Fruit fly (Drosophila melanogaster): ENCODE data around the gene RpS19b.

RpS19b gene

DNA sequence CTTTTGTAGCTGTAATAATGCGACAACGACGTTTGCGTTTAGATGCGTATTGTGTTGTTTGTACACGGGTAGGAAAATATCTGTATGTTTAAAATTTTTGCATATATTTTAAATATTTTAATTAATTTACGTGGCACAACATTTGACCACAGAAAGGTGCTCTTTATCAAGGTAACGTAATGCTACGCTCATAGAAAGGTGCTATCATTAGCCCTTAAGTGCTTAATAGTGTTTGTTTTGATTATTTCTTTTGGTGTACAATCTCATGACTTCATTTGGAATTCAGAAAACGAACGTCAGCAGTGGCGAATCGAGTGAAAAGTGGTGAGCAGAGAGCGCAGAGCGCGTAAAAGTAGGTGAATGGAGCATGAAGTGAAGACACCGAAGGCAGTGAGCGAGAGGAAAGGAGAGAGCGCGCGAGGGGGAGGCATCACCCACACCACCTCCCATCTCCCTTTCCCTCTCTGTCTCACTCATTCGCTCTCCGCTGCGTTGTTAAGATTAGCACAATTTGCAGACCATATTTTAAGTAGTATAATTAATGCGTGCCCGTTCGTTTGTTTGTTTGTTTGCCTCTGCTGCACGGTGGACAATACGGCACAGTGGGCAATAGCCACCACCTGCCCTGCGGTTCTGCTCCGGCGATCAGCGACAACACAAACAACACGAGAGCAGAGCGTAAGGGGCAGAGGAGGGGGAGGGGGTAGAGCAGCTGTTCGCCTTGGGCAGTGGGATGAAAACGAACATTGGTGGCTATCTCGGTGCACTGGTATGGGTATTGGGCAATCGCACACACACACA lies 11.4 kb downstream of the RpS19b start (continued):
- TF ChIP-seq CG6791 (GFP tag; IDR thresholded peaks at IDR 0.05; ENCODE audit: partially characterized antibody): no peak
- TF ChIP-seq vvl (GFP tag; IDR thresholded peaks at IDR 0.05): peak; percentile 71
- TF ChIP-seq az2 (GFP tag; optimal IDR thresholded peaks at IDR 0.05): peak; percentile 48
- TF ChIP-seq Stat92E (GFP tag; optimal IDR thresholded peaks at IDR 0.05): no peak
- TF ChIP-seq fru (optimal IDR thresholded peaks at IDR 0.05): no peak
- peak; percentile 21; the same call in 1 of the 2 replicates for TF ChIP-seq hbn (GFP tag; IDR thresholded peaks at IDR 0.05; ENCODE audit: partially characterized antibody)
- TF ChIP-seq gem (tag; optimal IDR thresholded peaks at IDR 0.05): peak; percentile 75
- peak; percentile 14 for TF ChIP-seq Nf-YC (tag; optimal IDR thresholded peaks at IDR 0.05)
- TF ChIP-seq sqz (GFP tag; optimal IDR thresholded peaks at IDR 0.05): peak; percentile 9
- peak; percentile 18 for TF ChIP-seq CG17385 (GFP tag; optimal IDR thresholded peaks at IDR 0.05)
- no peak for TF ChIP-seq gfzf (GFP tag; optimal IDR thresholded peaks at IDR 0.05)
- TF ChIP-seq CG6175 (GFP tag; IDR thresholded peaks at IDR 0.05): no peak; the same call in 2 of the 3 replicates
- no peak for TF ChIP-seq Sry-β (GFP tag; optimal IDR thresholded peaks at IDR 0.05)
- no peak for TF ChIP-seq CG12155 (GFP tag; optimal IDR thresholded peaks at IDR 0.05)
- no peak for TF ChIP-seq Lhr (GFP tag; optimal IDR thresholded peaks at IDR 0.05)
- TF ChIP-seq CG1792 (GFP tag; optimal IDR thresholded peaks at IDR 0.05): peak; percentile 23
- TF ChIP-seq gcm2 (GFP tag; optimal IDR thresholded peaks at IDR 0.05): no peak
- 0 out of 3 replicates have a peak, but pooled peaks have one; percentile 27 for TF ChIP-seq ase (GFP tag; IDR thresholded peaks at IDR 0.05)
- TF ChIP-seq CG18476 (GFP tag; optimal IDR thresholded peaks at IDR 0.05): peak; percentile 15
- peak; percentile 26 for TF ChIP-seq CG18262 (tag; optimal IDR thresholded peaks at IDR 0.05)
- no peak for TF ChIP-seq CG4404 (GFP tag; IDR thresholded peaks at IDR 0.05)
- TF ChIP-seq CG10979 (tag; optimal IDR thresholded peaks at IDR 0.05): peak; percentile 27
- TF ChIP-seq CG11456 (GFP tag; IDR thresholded peaks at IDR 0.05): 0 out of 3 replicates have a peak, but pooled peaks have one; percentile 57
- no peak for TF ChIP-seq aop (GFP tag; IDR thresholded peaks at IDR 0.05)
- TF ChIP-seq odd (GFP tag; optimal IDR thresholded peaks at IDR 0.05): no peak
- TF ChIP-seq pum (GFP tag; optimal IDR thresholded peaks at IDR 0.05): no peak
- no peak for TF ChIP-seq CG11723 (GFP tag; optimal IDR thresholded peaks at IDR 0.05)
- no peak for TF ChIP-seq CG17802 (tag; optimal IDR thresholded peaks at IDR 0.05)
- TF ChIP-seq CG4820 (GFP tag; optimal IDR thresholded peaks at IDR 0.05): no peak
- no peak for TF ChIP-seq CG31388 (GFP tag; optimal IDR thresholded peaks at IDR 0.05)
- no peak for TF ChIP-seq CG2129 (GFP tag; IDR thresholded peaks at IDR 0.05; ENCODE audit: partially characterized antibody)
- no peak for TF ChIP-seq Lpt (GFP tag; optimal IDR thresholded peaks at IDR 0.05)
- peak; percentile 19 for TF ChIP-seq Asciz (GFP tag; optimal IDR thresholded peaks at IDR 0.05)
- TF ChIP-seq crp (GFP tag; optimal IDR thresholded peaks at IDR 0.05): peak in 1 of 2 experiments; percentile 79
- no peak for TF ChIP-seq CG3163 (GFP tag; optimal IDR thresholded peaks at IDR 0.05)
- TF ChIP-seq dpn (GFP tag; optimal IDR thresholded peaks at IDR 0.05): peak in 1 of 2 experiments; percentile 26
- TF ChIP-seq hkb (optimal IDR thresholded peaks at IDR 0.05): no peak
- TF ChIP-seq hkb (GFP tag; IDR thresholded peaks at IDR 0.05): peak; percentile 64
- no peak for TF ChIP-seq vfl (GFP tag; optimal IDR thresholded peaks at IDR 0.05)
- no peak for TF ChIP-seq corto (GFP tag; optimal IDR thresholded peaks at IDR 0.05)
- TF ChIP-seq Spps (tag; optimal IDR thresholded peaks at IDR 0.05): no peak
- TF ChIP-seq CG10147 (GFP tag; optimal IDR thresholded peaks at IDR 0.05): no peak
- no peak for TF ChIP-seq Sin3A (optimal IDR thresholded peaks at IDR 0.05)
- TF ChIP-seq CG17612 (GFP tag; IDR thresholded peaks at IDR 0.05): 0 out of 2 replicates have a peak, but pooled peaks have one; percentile 11
- TF ChIP-seq Dll (GFP tag; IDR thresholded peaks at IDR 0.05; ENCODE audit: partially characterized antibody): no peak
- TF ChIP-seq CG7556 (GFP tag; optimal IDR thresholded peaks at IDR 0.05): peak; percentile 25
- TF ChIP-seq z (GFP tag; IDR thresholded peaks at IDR 0.05): peak; percentile 94
- TF ChIP-seq CG2120 (GFP tag; optimal IDR thresholded peaks at IDR 0.05): peak; percentile 5
- no peak for TF ChIP-seq Hmx (GFP tag; optimal IDR thresholded peaks at IDR 0.05)
- peak; percentile 61 for TF ChIP-seq H2.0 (GFP tag; IDR thresholded peaks at IDR 0.05)
